Fruit fly (Drosophila melanogaster): ENCODE measurements around the gene Ufd1.

Gene Ufd1

DNA sequence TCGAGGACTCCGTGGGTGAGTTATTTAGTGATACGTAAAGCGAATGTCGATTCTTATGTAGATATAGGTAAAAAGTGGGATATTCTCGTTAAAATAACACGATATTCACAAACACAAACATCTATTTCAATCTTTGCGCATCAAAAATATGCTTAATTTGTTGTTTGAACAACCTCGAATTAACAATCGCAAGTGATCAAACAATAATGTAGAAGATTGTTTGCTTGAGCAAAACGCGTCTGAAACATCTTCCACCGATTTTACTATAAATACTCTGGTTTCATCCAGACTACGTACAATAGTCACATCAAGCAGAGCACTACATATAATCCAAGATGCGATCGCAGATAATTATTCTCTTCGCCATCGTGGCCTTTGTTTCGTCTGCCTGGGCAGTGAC lies 7.5 kb upstream of the Ufd1 start, which contains the start of gene nol:
TSS of gene nol (plus strand) at position 301 of the 400 bp plus-strand sequence.
- TF ChIP-seq Sox102F (GFP tag; optimal IDR thresholded peaks at IDR 0.05) (no peak), CG3032 (tag; optimal IDR thresholded peaks at IDR 0.05) (no peak), Sox14 (GFP tag; optimal IDR thresholded peaks at IDR 0.05) (no peak), spab (GFP tag; optimal IDR thresholded peaks at IDR 0.05) (no peak), CG6854 (GFP tag; optimal IDR thresholded peaks at IDR 0.05) (no peak), esn (GFP tag; optimal IDR thresholded peaks at IDR 0.05) (no peak), dac (GFP tag; optimal IDR thresholded peaks at IDR 0.05) (no peak), topi (GFP tag; optimal IDR thresholded peaks at IDR 0.05) (no peak), fd85E (GFP tag; optimal IDR thresholded peaks at IDR 0.05) (no peak), CG34406 (GFP tag; optimal IDR thresholded peaks at IDR 0.05) (no peak), CG31627 (GFP tag; optimal IDR thresholded peaks at IDR 0.05) (no peak), CG11294 (GFP tag; IDR thresholded peaks at IDR 0.05) (no peak), CG10631 (GFP tag; optimal IDR thresholded peaks at IDR 0.05) (no peak), Ets96B (tag; optimal IDR thresholded peaks at IDR 0.05) (no peak), CG6808 (GFP tag; optimal IDR thresholded peaks at IDR 0.05) (no peak), CG6276 (GFP tag; optimal IDR thresholded peaks at IDR 0.05) (no peak), cyc (GFP tag; optimal IDR thresholded peaks at IDR 0.05) (no peak)

- peak; percentile 8 for TF ChIP-seq fkh (GFP tag; optimal IDR thresholded peaks at IDR 0.05)
- TF ChIP-seq Eip78C (GFP tag): no peak
- no peak for TF ChIP-seq ss (GFP tag; optimal IDR thresholded peaks at IDR 0.05)
- TF ChIP-seq Hr4 (GFP tag; optimal IDR thresholded peaks at IDR 0.05): no peak
- TF ChIP-seq Blimp-1 (GFP tag; optimal IDR thresholded peaks at IDR 0.05): no peak
- no peak for TF ChIP-seq Smox (GFP tag; optimal IDR thresholded peaks at IDR 0.05)
- TF ChIP-seq Hr39 (GFP tag; optimal IDR thresholded peaks at IDR 0.05): no peak
- no peak for TF ChIP-seq fd59A (GFP tag; optimal IDR thresholded peaks at IDR 0.05)
These were observed 2.9 kb upstream of the Ufd1 start for dm6 chr3L:11125636-11126532.

dm6 chr3L:11124841-11125240 lies 1.8 kb upstream of the Ufd1 start:
- TF ChIP-seq svp (GFP tag): peak; percentile 88
- TF ChIP-seq CG6276 (GFP tag; optimal IDR thresholded peaks at IDR 0.05): no peak

DNA sequence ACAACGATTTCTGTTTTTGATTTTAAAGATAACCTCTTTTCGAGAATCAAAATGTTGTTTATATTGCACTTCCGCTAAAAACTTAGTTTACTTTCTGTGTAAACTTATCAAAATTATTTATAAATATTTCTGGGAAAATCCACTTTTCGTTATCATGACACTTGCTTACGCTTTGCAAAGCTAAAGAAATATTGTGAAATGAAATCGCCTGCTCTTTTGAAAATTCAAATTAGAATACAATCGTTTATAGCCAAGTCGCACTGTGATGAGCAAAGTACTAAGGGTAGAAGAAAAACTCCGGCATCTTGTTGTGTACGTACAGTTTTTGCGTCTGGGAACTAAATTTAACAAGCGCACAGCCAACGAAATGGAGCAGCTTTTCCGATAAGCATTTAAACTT lies 1.4 kb upstream of the Ufd1 start:
- TF ChIP-seq Eip78C (GFP tag): peak; percentile 77
- no peak for TF ChIP-seq CG11762 (GFP tag; optimal IDR thresholded peaks at IDR 0.05; ENCODE audit: insufficient read depth)
- peak; percentile 43 for TF ChIP-seq Hr4 (GFP tag; optimal IDR thresholded peaks at IDR 0.05)
- no peak for TF ChIP-seq svp (GFP tag)
- no peak for TF ChIP-seq CG34406 (GFP tag; optimal IDR thresholded peaks at IDR 0.05)
- TF ChIP-seq Sox15 (GFP tag; optimal IDR thresholded peaks at IDR 0.05): no peak
- TF ChIP-seq Met (GFP tag; optimal IDR thresholded peaks at IDR 0.05): peak; percentile 15
- no peak for TF ChIP-seq CG11294 (GFP tag; IDR thresholded peaks at IDR 0.05)
- no peak for TF ChIP-seq CG8319 (GFP tag; optimal IDR thresholded peaks at IDR 0.05)
- TF ChIP-seq CG6792 (GFP tag; optimal IDR thresholded peaks at IDR 0.05): no peak
- no peak for TF ChIP-seq CG6276 (GFP tag; optimal IDR thresholded peaks at IDR 0.05)
- TF ChIP-seq Eip93F (GFP tag; optimal IDR thresholded peaks at IDR 0.05): no peak
- TF ChIP-seq CG1621 (tag; optimal IDR thresholded peaks at IDR 0.05): no peak
- no peak for TF ChIP-seq Ets21C (GFP tag; optimal IDR thresholded peaks at IDR 0.05)
- TF ChIP-seq fkh (GFP tag; optimal IDR thresholded peaks at IDR 0.05): no peak
- no peak for TF ChIP-seq fd59A (GFP tag; optimal IDR thresholded peaks at IDR 0.05)
- TF ChIP-seq Ets96B (tag; optimal IDR thresholded peaks at IDR 0.05): no peak
- TF ChIP-seq Smox (GFP tag; optimal IDR thresholded peaks at IDR 0.05): no peak
- TF ChIP-seq eg (GFP tag; IDR thresholded peaks at IDR 0.05): no peak
- TF ChIP-seq spab (GFP tag; optimal IDR thresholded peaks at IDR 0.05): no peak
- no peak for TF ChIP-seq salr (GFP tag; optimal IDR thresholded peaks at IDR 0.05)
- TF ChIP-seq CG8632 (GFP tag; optimal IDR thresholded peaks at IDR 0.05): no peak
- no peak for TF ChIP-seq Sox14 (GFP tag; optimal IDR thresholded peaks at IDR 0.05)
- TF ChIP-seq OdsH (GFP tag; optimal IDR thresholded peaks at IDR 0.05): no peak

Measured in whole organism, prepupa.